Worm (Caenorhabditis elegans) whole organism, midembryonic: Measurements from ENCODE around the gene F36D3.4.
"Not testable (repeated sequence)": the region's sequence is repeated elsewhere in the genome, so short reads cannot be mapped to it uniquely, and the experiment has no call there.

Source experiments
- T22C8.4 ChIP-seq: fragments of 200-800 bp; sonication (Bioruptor generic); IDR thresholded peaks from 2 replicates; pipeline ENCODE4 v1.3.6; 2022; ENCODE audit warnings: missing genetic modification characterization, missing compliant biosample characterization
- cog-1 ChIP-seq: sonication (generic microtip); optimal IDR thresholded peaks from 2 replicates; lab custom pipeline; 2016; ENCODE audit warnings: missing genetic modification characterization, missing compliant biosample characterization
- flt-1 ChIP-seq: fragments of 200-800 bp; sonication (Bioruptor generic); IDR thresholded peaks from 2 replicates; pipeline ENCODE4 v1.3.6; 2022; ENCODE audit warnings: missing genetic modification characterization, missing compliant biosample characterization
- klf-2 ChIP-seq: fragments of 200-800 bp; sonication (Bioruptor generic); conservative IDR thresholded peaks from 2 replicates; pipeline ENCODE4 v1.3.6; 2022; ENCODE audit warnings: missing genetic modification reagents, missing genetic modification characterization, missing compliant biosample characterization
- med-1 ChIP-seq: sonication (generic microtip); optimal IDR thresholded peaks from 2 replicates; lab custom pipeline; 2017; ENCODE audit warnings: missing genetic modification characterization, mild to moderate bottlenecking, missing compliant biosample characterization, antibody characterized with exemption, missing genetic modification reagents; ENCODE audit not compliant: insufficient read depth
- ref-1 ChIP-seq: fragments of 200-800 bp; sonication (Bioruptor generic); conservative IDR thresholded peaks from 2 replicates; pipeline ENCODE4 v1.3.6; 2022; ENCODE audit warnings: missing genetic modification reagents, missing genetic modification characterization, missing compliant biosample characterization
- tab-1 ChIP-seq: fragments of 200-800 bp; sonication (Bioruptor generic); IDR thresholded peaks from 2 replicates; pipeline ENCODE4 v1.3.6; 2022; ENCODE audit warnings: missing genetic modification characterization, missing compliant biosample characterization
- ztf-23 ChIP-seq: fragments of 200-800 bp; sonication (Bioruptor generic); IDR thresholded peaks from 2 replicates; pipeline ENCODE4 v1.3.6; 2022; ENCODE audit warnings: missing genetic modification reagents, missing genetic modification characterization, missing compliant biosample characterization
- ztf-29 ChIP-seq: fragments of 200-800 bp; sonication (Bioruptor generic); IDR thresholded peaks from 2 replicates; pipeline ENCODE4 v1.3.6; 2022; ENCODE audit warnings: missing genetic modification reagents, missing genetic modification characterization, missing compliant biosample characterization

F36D3.4 gene

DNA sequence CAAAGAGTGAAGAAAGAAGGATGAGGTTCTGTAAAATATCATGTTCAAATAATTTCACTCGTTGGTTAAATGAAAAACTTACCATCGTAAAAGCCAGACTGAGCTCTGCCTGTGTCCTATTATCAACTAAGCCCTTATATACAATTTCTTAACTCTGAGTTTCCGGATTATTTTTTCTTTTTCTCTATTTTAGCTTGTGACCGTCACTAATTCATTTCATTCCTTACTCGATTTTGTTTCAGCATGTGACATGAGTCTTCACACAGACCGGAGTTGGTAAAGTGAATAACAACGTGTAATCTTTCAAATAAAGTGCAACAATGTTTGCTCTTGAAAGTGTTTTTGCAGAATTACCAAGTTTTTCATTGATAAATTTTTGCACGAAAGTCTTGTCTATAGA lies 16.5 kb upstream of the F36D3.4 start, which contains the start of gene cpr-2:
TSS of gene cpr-2 (minus strand) at position 101 of the 400 bp plus-strand sequence.
- TF ChIP-seq cog-1 (tag; lab: Kevin White, UChicago) (no peak), ztf-23 (GFP tag; lab: Robert Waterston, UW) (no peak), ref-1 (GFP tag; lab: Robert Waterston, UW) (no peak), T22C8.4 (GFP tag; lab: Robert Waterston, UW) (no peak), flt-1 (no peak)

ce11 chrV:16527796-16528195 lies 10.3 kb upstream of the F36D3.4 start, which contains the start of gene F36D3.16:
TSS of gene F36D3.16 (plus strand) at chrV:16528096.
- TF ChIP-seq flt-1 (no peak), klf-2 (GFP tag; lab: Robert Waterston, UW) (no peak), ztf-29 (GFP tag; lab: Robert Waterston, UW) (no peak), T22C8.4 (GFP tag; lab: Robert Waterston, UW) (no peak), tab-1 (no peak), med-1 (GFP tag; lab: Kevin White, UChicago) (no peak), cog-1 (tag; lab: Kevin White, UChicago) (no peak), ztf-23 (GFP tag; lab: Robert Waterston, UW) (no peak), ref-1 (GFP tag; lab: Robert Waterston, UW) (no peak)

DNA sequence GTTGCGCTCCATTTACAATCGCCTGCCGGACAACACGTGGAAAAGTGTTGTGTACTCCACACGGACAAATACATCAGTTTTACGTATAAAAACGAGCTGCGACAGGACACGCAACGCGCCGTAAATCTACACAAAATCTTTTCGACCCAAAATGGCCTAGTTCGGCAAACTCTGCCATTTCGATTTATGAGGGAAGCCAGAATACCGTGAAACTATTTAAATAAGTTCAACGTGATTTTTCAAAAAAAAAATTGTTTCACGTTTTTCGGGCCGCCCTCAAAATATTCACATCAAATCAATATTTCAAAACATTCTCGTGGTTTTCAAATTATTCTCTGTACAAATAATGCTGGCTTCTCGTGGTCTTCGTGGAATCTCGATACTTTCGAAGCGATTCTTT lies 9.3 kb upstream of the F36D3.4 start, which contains the start of gene F36D3.8:
TSS of gene F36D3.8 (plus strand) at position 301 of the 400 bp plus-strand sequence.
- TF ChIP-seq ztf-29 (GFP tag; lab: Robert Waterston, UW), result no peak
- TF ChIP-seq T22C8.4 (GFP tag; lab: Robert Waterston, UW), result no peak
- no peak for TF ChIP-seq cog-1 (tag; lab: Kevin White, UChicago)
- no peak for TF ChIP-seq med-1 (GFP tag; lab: Kevin White, UChicago)
- TF ChIP-seq tab-1, result no peak
- no peak for TF ChIP-seq ref-1 (GFP tag; lab: Robert Waterston, UW)
- TF ChIP-seq klf-2 (GFP tag; lab: Robert Waterston, UW), result no peak
- TF ChIP-seq flt-1, result no peak
- TF ChIP-seq ztf-23 (GFP tag; lab: Robert Waterston, UW), result no peak

ce11 chrV:16522242-16522641 lies 4.7 kb upstream of the F36D3.4 start, which contains the start of gene srw-34:
TSS of gene srw-34 (minus strand) at chrV:16522342.
- no peak for TF ChIP-seq cog-1 (tag; lab: Kevin White, UChicago)
- no peak for TF ChIP-seq ref-1 (GFP tag; lab: Robert Waterston, UW)
- TF ChIP-seq ztf-23 (GFP tag; lab: Robert Waterston, UW), result no peak
- TF ChIP-seq ztf-29 (GFP tag; lab: Robert Waterston, UW), result no peak
- TF ChIP-seq med-1 (GFP tag; lab: Kevin White, UChicago), result no peak

DNA sequence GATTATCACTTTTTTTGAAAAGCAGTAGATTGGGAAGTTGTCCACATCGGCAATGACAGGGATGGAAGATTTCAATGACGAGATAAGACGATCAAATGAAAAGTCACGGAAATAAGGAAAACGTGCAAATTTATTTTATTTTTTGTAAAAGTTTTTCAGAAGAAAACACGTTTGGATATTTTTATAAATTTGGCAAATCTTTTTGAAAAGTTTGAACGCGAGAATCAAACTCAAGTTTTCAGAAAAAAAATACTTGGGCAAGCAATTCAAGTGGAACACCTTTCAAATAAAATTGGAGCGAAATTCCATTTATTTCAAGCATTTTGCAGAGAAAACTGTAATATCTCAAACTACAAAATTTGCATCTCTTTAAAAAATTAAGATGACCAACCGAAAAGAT lies 2.4 kb downstream of the F36D3.4 start, which contains the start of gene F36D3.5:
TSS of gene F36D3.5 (minus strand) at position 101 of the 400 bp plus-strand sequence.
- not testable (repeated sequence) for TF ChIP-seq ztf-29 (GFP tag; lab: Robert Waterston, UW); T22C8.4 (GFP tag; lab: Robert Waterston, UW); flt-1

DNA sequence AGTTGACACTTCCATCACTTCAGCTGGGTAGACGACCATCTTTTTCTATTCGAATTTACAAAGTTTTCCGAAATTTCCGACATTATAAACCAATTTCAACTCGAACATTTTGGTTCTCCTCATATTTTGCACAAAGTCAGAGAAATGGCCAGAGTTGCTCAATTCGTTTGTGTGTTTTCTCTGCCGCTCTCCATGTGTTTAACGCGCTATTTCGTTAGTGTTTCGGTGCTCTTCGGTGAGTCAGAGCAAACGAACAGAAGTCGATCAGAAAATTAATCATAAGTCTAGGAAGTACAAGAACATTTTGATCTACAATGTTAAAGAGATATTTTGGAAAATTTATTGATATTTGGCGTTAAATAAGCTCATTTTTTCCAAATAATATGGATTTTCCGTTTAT lies 8.9 kb downstream of the F36D3.4 start, which contains the start of gene srr-3:
TSS of gene srr-3 (minus strand) at position 101 of the 400 bp plus-strand sequence.
- no peak for TF ChIP-seq klf-2 (GFP tag; lab: Robert Waterston, UW)
- TF ChIP-seq flt-1, result no peak
- no peak for TF ChIP-seq ztf-23 (GFP tag; lab: Robert Waterston, UW)
- TF ChIP-seq tab-1, result no peak
- TF ChIP-seq T22C8.4 (GFP tag; lab: Robert Waterston, UW), result no peak
- TF ChIP-seq ztf-29 (GFP tag; lab: Robert Waterston, UW), result no peak
- TF ChIP-seq ref-1 (GFP tag; lab: Robert Waterston, UW), result no peak
- no peak for TF ChIP-seq cog-1 (tag; lab: Kevin White, UChicago)
- no peak for TF ChIP-seq med-1 (GFP tag; lab: Kevin White, UChicago)

DNA sequence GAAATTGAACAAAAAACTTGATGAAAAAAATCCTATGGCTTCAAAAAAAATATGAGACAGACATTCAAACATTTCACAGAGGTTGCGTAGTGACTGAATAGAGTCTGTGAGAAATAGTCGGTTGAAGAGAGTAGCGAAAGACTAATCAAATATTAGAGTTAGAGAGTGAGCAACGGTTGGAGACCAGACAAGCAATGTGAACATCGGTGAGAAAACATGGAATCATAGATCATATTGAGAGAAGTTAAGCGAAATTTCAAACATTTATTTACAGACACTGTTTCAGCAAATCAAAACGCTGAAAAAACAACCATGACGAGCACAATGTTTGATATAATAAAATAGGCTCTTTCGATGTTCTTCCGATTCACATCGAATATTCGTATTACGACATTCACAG lies 10.9 kb downstream of the F36D3.4 start:
- TF ChIP-seq ztf-23 (GFP tag; lab: Robert Waterston, UW) (no peak), tab-1 (no peak), flt-1 (no peak), cog-1 (tag; lab: Kevin White, UChicago) (no peak), med-1 (GFP tag; lab: Kevin White, UChicago) (no peak), ref-1 (GFP tag; lab: Robert Waterston, UW) (no peak), T22C8.4 (GFP tag; lab: Robert Waterston, UW) (no peak), klf-2 (GFP tag; lab: Robert Waterston, UW) (no peak), ztf-29 (GFP tag; lab: Robert Waterston, UW) (no peak)

ce11 chrV:16505828-16506227 lies 11.7 kb downstream of the F36D3.4 start, which contains the start of gene nhr-54:
TSS of gene nhr-54 (minus strand) at chrV:16505928.
- TF ChIP-seq flt-1 (no peak), T22C8.4 (GFP tag; lab: Robert Waterston, UW) (no peak), cog-1 (tag; lab: Kevin White, UChicago) (no peak), ztf-29 (GFP tag; lab: Robert Waterston, UW) (no peak), ref-1 (GFP tag; lab: Robert Waterston, UW) (no peak), tab-1 (no peak), klf-2 (GFP tag; lab: Robert Waterston, UW) (no peak)

DNA sequence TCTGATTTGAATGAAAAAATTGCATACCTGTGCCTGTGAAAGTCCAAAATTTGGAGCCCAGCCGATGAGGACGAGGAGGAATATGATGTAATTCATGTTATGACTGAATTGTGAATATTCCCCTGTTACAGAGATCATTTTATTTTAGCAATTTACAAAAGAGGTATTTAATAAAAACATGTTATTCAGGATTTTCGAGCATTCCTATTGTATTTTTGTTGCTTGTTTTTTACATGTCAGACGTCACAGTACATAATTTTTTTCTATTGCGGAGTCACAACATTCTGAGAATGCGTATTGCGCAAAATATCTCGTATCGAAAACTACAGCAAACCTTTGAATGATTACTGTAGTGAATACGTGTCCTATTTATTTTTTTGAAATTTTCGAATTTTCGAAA lies 14.4 kb downstream of the F36D3.4 start, which contains the start of gene F36D3.14:
TSS of gene F36D3.14 (minus strand) at position 101 of the 400 bp plus-strand sequence.
- no peak for TF ChIP-seq T22C8.4 (GFP tag; lab: Robert Waterston, UW)
- TF ChIP-seq ztf-29 (GFP tag; lab: Robert Waterston, UW), result no peak

DNA sequence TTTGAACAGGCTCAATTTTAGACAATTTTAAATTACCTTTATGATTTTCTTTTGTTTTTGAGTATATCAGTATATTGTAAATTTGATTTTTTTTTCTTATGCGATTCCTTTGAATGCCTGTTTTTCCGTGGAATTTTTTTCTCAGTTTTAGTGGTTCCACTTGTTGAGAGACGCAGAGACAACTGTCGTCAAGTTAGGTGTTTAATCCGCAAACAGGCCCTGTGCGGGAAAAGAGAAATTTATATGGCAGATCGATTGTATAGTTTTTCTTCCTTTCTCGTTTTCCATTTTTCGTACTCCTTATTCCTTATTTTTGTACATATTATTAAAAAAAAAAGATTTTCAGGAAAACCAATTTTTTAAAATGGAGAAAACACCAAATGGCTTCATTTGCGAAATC lies 18.5 kb downstream of the F36D3.4 start, which contains the start of gene F36D3.1:
TSS of gene F36D3.1 (plus strand) at position 347 of the 400 bp plus-strand sequence.
- TF ChIP-seq flt-1 (no peak), ztf-23 (GFP tag; lab: Robert Waterston, UW) (no peak), T22C8.4 (GFP tag; lab: Robert Waterston, UW) (no peak), ref-1 (GFP tag; lab: Robert Waterston, UW) (no peak), med-1 (GFP tag; lab: Kevin White, UChicago) (no peak), cog-1 (tag; lab: Kevin White, UChicago) (no peak)
